Worm (Caenorhabditis elegans) whole organism, L4 larva: Measurements from ENCODE around the gene R13A1.3.

Source experiments
- F26F4.8 ChIP-seq: fragments of 200-800 bp; sonication (Bioruptor generic); conservative IDR thresholded peaks from 2 replicates; pipeline ENCODE4 v1.3.6; 2022; ENCODE audit warnings: missing genetic modification characterization, missing compliant biosample characterization
- F37D6.2 ChIP-seq: sonication (generic microtip); optimal IDR thresholded peaks from 2 replicates; lab custom pipeline; 2016; ENCODE audit warnings: mild to moderate bottlenecking, missing genetic modification characterization, missing compliant biosample characterization
- F44E2.7 ChIP-seq: fragments of 200-800 bp; sonication (Bioruptor generic); IDR thresholded peaks from 2 replicates; pipeline ENCODE4 v2.1.2; 2022; ENCODE audit warnings: missing genetic modification characterization, missing compliant biosample characterization
- T20F7.1 ChIP-seq: fragments of 200-800 bp; sonication (Bioruptor generic); optimal IDR thresholded peaks from 2 replicates; lab custom pipeline; 2018; ENCODE audit warnings: mild to moderate bottlenecking, missing genetic modification characterization, missing compliant biosample characterization
- Y5F2A.4 ChIP-seq: fragments of 200-800 bp; sonication (Bioruptor generic); optimal IDR thresholded peaks from 2 replicates; lab custom pipeline; 2018; ENCODE audit warnings: mild to moderate bottlenecking, missing genetic modification characterization, missing compliant biosample characterization
- aha-1 ChIP-seq: fragments of 150-350 bp; peaks from one replicate; lab custom pipeline; 2014; ENCODE audit warnings: missing biosample characterization, missing genetic modification characterization
- ceh-20 ChIP-seq: fragments of 200-800 bp; sonication (Bioruptor generic); IDR thresholded peaks from 2 replicates; pipeline ENCODE4 v1.3.6; 2022; ENCODE audit warnings: missing genetic modification reagents, missing genetic modification characterization, missing compliant biosample characterization
- ceh-62 ChIP-seq: sonication (generic microtip); optimal IDR thresholded peaks from 2 replicates; lab custom pipeline; 2017; ENCODE audit warnings: missing biosample characterization, missing genetic modification characterization
- cey-2 ChIP-seq: sonication (generic microtip); optimal IDR thresholded peaks from 3 replicates; lab custom pipeline; 2017; ENCODE audit warnings: missing genetic modification characterization, mild to moderate bottlenecking, missing compliant biosample characterization, antibody characterized with exemption, borderline replicate concordance; ENCODE audit not compliant: insufficient read depth
- daf-16 ChIP-seq, 3 experiments: sonication (generic microtip); optimal IDR thresholded peaks; 2 replicates each; lab custom pipeline; 2016 to 2017; ENCODE audit warnings: missing genetic modification characterization in 3 of 3, missing genetic modification reagents in 3 of 3, mild to moderate bottlenecking in 2 of 3, missing compliant biosample characterization in 2 of 3, missing biosample characterization in 1 of 3, moderate library complexity in 1 of 3
- dmd-8 ChIP-seq: fragments of 200-800 bp; sonication (Bioruptor generic); IDR thresholded peaks from 2 replicates; pipeline ENCODE4 v1.3.6; 2022; ENCODE audit warnings: missing genetic modification characterization, missing compliant biosample characterization
- dpl-1 ChIP-seq: fragments of 150-350 bp; optimal IDR thresholded peaks from 2 replicates; lab custom pipeline; 2014; ENCODE audit warnings: missing biosample characterization, missing genetic modification reagents, missing genetic modification characterization
- duxl-1 ChIP-seq: sonication (generic microtip); optimal IDR thresholded peaks from 2 replicates; lab custom pipeline; 2016; ENCODE audit warnings: mild to moderate bottlenecking, missing genetic modification characterization, moderate library complexity, missing compliant biosample characterization; ENCODE audit not compliant: poor library complexity
- dve-1 ChIP-seq: sonication (generic microtip); optimal IDR thresholded peaks from 2 replicates; lab custom pipeline; 2017; ENCODE audit warnings: antibody characterized with exemption, mild to moderate bottlenecking, missing genetic modification characterization, missing compliant biosample characterization; ENCODE audit not compliant: insufficient read depth
- gei-8 ChIP-seq: fragments of 200-800 bp; sonication (Bioruptor generic); optimal IDR thresholded peaks from 2 replicates; lab custom pipeline; 2018; ENCODE audit warnings: mild to moderate bottlenecking, missing genetic modification characterization, missing compliant biosample characterization
- hlh-30 ChIP-seq: sonication (generic microtip); optimal IDR thresholded peaks from 2 replicates; lab custom pipeline; 2017; ENCODE audit warnings: antibody characterized with exemption, mild to moderate bottlenecking, missing genetic modification characterization, missing compliant biosample characterization; ENCODE audit not compliant: insufficient read depth
- hmg-1.1 ChIP-seq: fragments of 200-800 bp; sonication (Bioruptor generic); IDR thresholded peaks from 2 replicates; pipeline ENCODE4 v1.3.6; 2022; ENCODE audit warnings: missing genetic modification reagents, missing genetic modification characterization, missing compliant biosample characterization
- jun-1 ChIP-seq: fragments of 150-350 bp; optimal IDR thresholded peaks from 2 replicates; lab custom pipeline; 2014; ENCODE audit warnings: missing biosample characterization, missing genetic modification reagents, missing genetic modification characterization
- lir-3 ChIP-seq: sonication (generic microtip); optimal IDR thresholded peaks from 2 replicates; lab custom pipeline; 2016; ENCODE audit warnings: mild to moderate bottlenecking, missing genetic modification characterization, missing compliant biosample characterization
- lsy-2 ChIP-seq, 2 experiments: fragments of 150-350 bp in 1 of 2; sonication (generic microtip) in 1 of 2; optimal IDR thresholded peaks; 2 replicates each; lab custom pipeline; 2014 to 2017; ENCODE audit warnings: missing biosample characterization in 2 of 2, missing genetic modification characterization in 2 of 2
- mdl-1 ChIP-seq, 2 experiments: fragments of 150-350 bp in 1 of 2; sonication (generic microtip) in 1 of 2; optimal IDR thresholded peaks; 2 replicates each; lab custom pipeline; 2014 to 2017; ENCODE audit warnings: missing biosample characterization in 2 of 2, missing genetic modification characterization in 2 of 2
- mdt-29 ChIP-seq: fragments of 200-800 bp; sonication (Bioruptor generic); IDR thresholded peaks from 2 replicates; pipeline ENCODE4 v1.3.6; 2022; ENCODE audit warnings: missing genetic modification reagents, missing genetic modification characterization, missing compliant biosample characterization
- mep-1 ChIP-seq: fragments of 150-350 bp; sonication (generic microtip); optimal IDR thresholded peaks from 3 replicates; lab custom pipeline; 2014; ENCODE audit warnings: missing biosample characterization, missing genetic modification characterization
- mxl-2 ChIP-seq: fragments of 200-800 bp; sonication (Bioruptor generic); conservative IDR thresholded peaks from 2 replicates; pipeline ENCODE4 v1.3.6; 2022; ENCODE audit warnings: missing genetic modification reagents, missing genetic modification characterization, missing compliant biosample characterization
- mxl-3 ChIP-seq: fragments of 200-800 bp; sonication (Bioruptor generic); optimal IDR thresholded peaks from 2 replicates; lab custom pipeline; 2018; ENCODE audit warnings: mild to moderate bottlenecking, missing genetic modification characterization, missing compliant biosample characterization
- nhr-11 ChIP-seq: fragments of 150-350 bp; optimal IDR thresholded peaks from 2 replicates; lab custom pipeline; 2014; ENCODE audit warnings: missing biosample characterization, missing genetic modification characterization
- nhr-41 ChIP-seq: fragments of 200-800 bp; sonication (Bioruptor generic); IDR thresholded peaks from 2 replicates; pipeline ENCODE4 v1.3.6; 2022; ENCODE audit warnings: missing genetic modification reagents, missing genetic modification characterization, missing compliant biosample characterization
- nhr-76 ChIP-seq: fragments of 150-350 bp; optimal IDR thresholded peaks from 2 replicates; lab custom pipeline; 2014; ENCODE audit warnings: missing biosample characterization, missing genetic modification characterization
- pha-4 ChIP-seq, 2 experiments: fragments of 150-350 bp in 1 of 2; fragments of 200-800 bp in 1 of 2; sonication (Bioruptor generic) in 1 of 2; IDR thresholded peaks in 1 of 2; optimal IDR thresholded peaks in 1 of 2; 2 replicates each; pipeline versions ENCODE4 v1.3.6 to Lab custom; 2014 to 2022; ENCODE audit warnings: missing genetic modification characterization in 2 of 2, missing genetic modification reagents in 2 of 2, missing biosample characterization in 1 of 2, missing compliant biosample characterization in 1 of 2
- sdz-12 ChIP-seq: fragments of 200-800 bp; sonication (Bioruptor generic); optimal IDR thresholded peaks from 2 replicates; lab custom pipeline; 2018; ENCODE audit warnings: mild to moderate bottlenecking, missing genetic modification characterization, missing compliant biosample characterization
- set-16 ChIP-seq: fragments of 200-800 bp; sonication (Bioruptor generic); IDR thresholded peaks from 2 replicates; pipeline ENCODE4 v1.3.6; 2022; ENCODE audit warnings: missing genetic modification reagents, missing genetic modification characterization, missing compliant biosample characterization
- spr-1 ChIP-seq: sonication (generic microtip); optimal IDR thresholded peaks from 2 replicates; lab custom pipeline; 2016; ENCODE audit warnings: mild to moderate bottlenecking, missing genetic modification characterization, missing compliant biosample characterization
- tra-1 ChIP-seq: fragments of 200-800 bp; sonication (Bioruptor generic); IDR thresholded peaks from 2 replicates; pipeline ENCODE4 v1.3.6; 2022; ENCODE audit warnings: missing genetic modification reagents, missing genetic modification characterization, missing compliant biosample characterization
- unc-62 ChIP-seq, 3 experiments: fragments of 150-350 bp in 1 of 3; sonication (generic microtip); optimal IDR thresholded peaks in 2 of 3; peaks in 1 of 3; 1 replicate in 1 of 3; 2 replicates in 2 of 3; lab custom pipeline; 2014 to 2017; ENCODE audit warnings: missing biosample characterization in 3 of 3, missing genetic modification characterization in 3 of 3, missing genetic modification reagents in 3 of 3, missing genotype in 1 of 3
- vab-7 ChIP-seq: fragments of 200-800 bp; sonication (Bioruptor generic); IDR thresholded peaks from 2 replicates; pipeline ENCODE4 v1.3.6; 2022; ENCODE audit warnings: missing genetic modification reagents, missing genetic modification characterization, missing compliant biosample characterization
- zfp-2 ChIP-seq: sonication (generic microtip); optimal IDR thresholded peaks from 2 replicates; lab custom pipeline; 2016; ENCODE audit warnings: mild to moderate bottlenecking, missing genetic modification characterization, missing compliant biosample characterization
- zip-2 ChIP-seq: fragments of 150-350 bp; optimal IDR thresholded peaks from 2 replicates; lab custom pipeline; 2014; ENCODE audit warnings: missing biosample characterization, missing genetic modification characterization

Gene R13A1.3

DNA sequence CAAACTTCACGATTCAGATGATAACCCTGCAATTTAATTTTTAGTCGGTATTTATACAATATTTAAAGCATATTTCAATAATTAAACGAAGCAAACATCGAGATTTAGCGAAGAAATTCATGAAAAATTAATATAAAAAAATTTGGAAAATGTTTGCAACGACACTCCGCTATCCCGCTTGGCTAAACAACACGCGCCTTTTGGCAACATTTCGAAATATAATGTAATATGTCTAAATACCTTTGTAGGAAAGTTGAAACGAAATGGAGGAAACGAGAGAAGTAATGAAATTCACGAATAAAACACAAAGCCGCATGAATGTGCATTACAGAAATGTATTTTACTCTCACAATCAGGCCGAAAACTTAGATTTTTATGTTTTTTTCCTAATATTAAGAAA is 38.1 kb upstream of the R13A1.3 start, which contains the start of gene rpc-1:
Gene rpc-1, minus strand, starts transcription at position 26 of the 400 bp plus-strand sequence.
- TF ChIP-seq nhr-41 (no peak), zip-2 (tag; lab: Kevin White, UChicago) (peak; percentile 86), T20F7.1 (GFP tag; lab: Kevin White, UChicago) (peak; percentile 95), aha-1 (no peak), Y5F2A.4 (GFP tag; lab: Kevin White, UChicago) (no peak), nhr-11 (no peak), dpl-1 (peak; percentile 69), hmg-1.1 (GFP tag; lab: Robert Waterston, UW) (no peak), hlh-30 (tag; lab: Kevin White, UChicago) (peak; percentile 29), dmd-8 (GFP tag; lab: Robert Waterston, UW) (no peak), jun-1 (tag; lab: Kevin White, UChicago) (no peak), F44E2.7 (GFP tag; lab: Robert Waterston, UW) (no peak)

DNA sequence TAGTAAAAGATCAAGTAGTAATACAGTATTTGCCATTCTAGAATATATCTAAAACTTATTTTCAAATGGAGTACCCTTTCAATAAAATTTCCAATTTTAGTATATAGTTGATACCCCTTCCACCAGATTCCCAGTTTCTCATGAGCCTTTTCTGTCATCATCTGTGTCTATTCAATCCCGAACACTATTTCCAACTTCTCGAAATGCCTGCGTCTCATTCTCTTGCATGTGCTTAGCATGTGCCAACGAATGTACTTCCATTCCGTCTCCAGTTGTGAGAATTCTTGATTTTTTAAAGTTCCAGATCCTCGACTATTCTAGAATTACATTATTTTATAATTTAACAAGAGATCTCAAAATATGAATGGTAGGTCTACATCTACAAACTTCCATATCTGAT is 37.2 kb upstream of the R13A1.3 start, which contains the start of gene C42D4.18:
Gene C42D4.18, plus strand, starts transcription at position 231 of the 400 bp plus-strand sequence.
- TF ChIP-seq set-16 (no peak), hlh-30 (tag; lab: Kevin White, UChicago) (peak; percentile 86), mdl-1 (tag; optimal IDR thresholded peaks at IDR 0.05; lab: Kevin White, UChicago) (peak in 1 of 2 experiments; percentile 65), pha-4 (GFP tag; IDR thresholded peaks at IDR 0.05; lab: Robert Waterston, UW) (no peak), pha-4 (tag; optimal IDR thresholded peaks at IDR 0.05; lab: Kevin White, UChicago) (no peak), duxl-1 (tag; lab: Kevin White, UChicago) (no peak), cey-2 (tag; lab: Kevin White, UChicago) (no peak), jun-1 (tag; lab: Kevin White, UChicago) (no peak), nhr-41 (no peak), nhr-76 (tag; lab: Kevin White, UChicago) (no peak), mxl-2 (GFP tag; lab: Robert Waterston, UW) (peak; percentile 29; the same call in 1 of the 2 replicates), zfp-2 (tag; lab: Kevin White, UChicago) (no peak), lir-3 (no peak), lsy-2 (tag; optimal IDR thresholded peaks at IDR 0.05; lab: Kevin White, UChicago) (peak in 1 of 2 experiments; percentile 39), Y5F2A.4 (GFP tag; lab: Kevin White, UChicago) (no peak), ceh-20 (GFP tag; lab: Robert Waterston, UW) (no peak), hmg-1.1 (GFP tag; lab: Robert Waterston, UW) (peak; percentile 28; the same call in 1 of the 2 replicates), vab-7 (GFP tag; lab: Robert Waterston, UW) (no peak), mxl-3 (GFP tag; lab: Kevin White, UChicago) (peak; percentile 5)

- TF ChIP-seq F26F4.8 (GFP tag; lab: Robert Waterston, UW) (no peak), hlh-30 (tag; lab: Kevin White, UChicago) (peak; percentile 84), F37D6.2 (no peak), daf-16 (GFP tag; optimal IDR thresholded peaks at IDR 0.05; lab: Kevin White, UChicago) (no peak), daf-16 (tag; optimal IDR thresholded peaks at IDR 0.05; lab: Kevin White, UChicago) (peak; percentile 33), unc-62 (GFP tag; optimal IDR thresholded peaks at IDR 0.05 in 1 of 2; lab: Kevin White, UChicago) (peak in 1 of 2 experiments; percentile 23), unc-62 (tag; optimal IDR thresholded peaks at IDR 0.05; lab: Kevin White, UChicago) (no peak), mdl-1 (tag; optimal IDR thresholded peaks at IDR 0.05; lab: Kevin White, UChicago) (peak in 1 of 2 experiments; percentile 54), mep-1 (no peak), hmg-1.1 (GFP tag; lab: Robert Waterston, UW) (no peak), tra-1 (GFP tag; lab: Robert Waterston, UW) (no peak), dve-1 (peak; percentile 45), T20F7.1 (GFP tag; lab: Kevin White, UChicago) (peak; percentile 21), spr-1 (no peak), gei-8 (no peak), dpl-1 (peak; percentile 48), aha-1 (peak; percentile 29), mdt-29 (no peak), sdz-12 (GFP tag; lab: Kevin White, UChicago) (no peak), ceh-62 (tag; lab: Kevin White, UChicago) (no peak)
These were observed 35.6 kb upstream of the R13A1.3 start, which contains the start of gene skr-16 for ce11 chrIV:7167983-7168760. Gene skr-16 (plus strand): TSS chrIV:7168710.
